Worm (Caenorhabditis elegans): ENCODE data around the gene F22B7.3.

F22B7.3 gene

DNA sequence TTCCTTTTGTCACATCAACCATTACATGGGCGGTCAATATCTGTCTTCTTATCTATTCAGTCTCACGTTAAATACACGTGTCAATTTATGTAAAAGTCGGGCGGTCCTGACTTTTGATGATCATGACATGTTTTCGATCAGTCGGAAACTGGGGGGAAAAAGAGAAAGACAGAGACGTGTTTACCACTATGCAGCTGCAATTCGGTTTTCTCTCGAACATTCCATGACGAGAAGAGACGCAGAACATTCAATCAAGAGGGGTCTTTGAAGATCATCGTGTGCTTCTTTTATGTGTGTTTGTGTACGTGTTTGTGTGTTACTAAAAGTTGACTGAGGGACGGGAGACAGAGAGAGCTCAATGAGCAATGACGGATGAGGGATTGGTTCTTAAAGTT lies 9.7 kb downstream of the F22B7.3 start:
- TF ChIP-seq Y53F4B.3 (GFP tag; IDR thresholded peaks at IDR 0.05) (no peak), Y53G8AR.9 (GFP tag; conservative IDR thresholded peaks at IDR 0.05) (0 out of 2 replicates have a peak, but pooled peaks have one; percentile 48), let-526 (GFP tag; IDR thresholded peaks at IDR 0.05) (peak; percentile 53; the same call in 1 of the 2 replicates), ekl-4 (GFP tag; IDR thresholded peaks at IDR 0.05) (0 out of 2 replicates have a peak, but pooled peaks have one; percentile 18), nfya-2 (GFP tag; IDR thresholded peaks at IDR 0.05) (no peak), akir-1 (GFP tag; optimal IDR thresholded peaks at IDR 0.05) (no peak), ztf-22 (GFP tag; optimal IDR thresholded peaks at IDR 0.05) (peak; percentile 64), hlh-26 (GFP tag; conservative IDR thresholded peaks at IDR 0.05) (no peak), F22D6.2 (tag; optimal IDR thresholded peaks at IDR 0.05) (peak; percentile 80), nfyb-1 (GFP tag; IDR thresholded peaks at IDR 0.05) (peak; percentile 72; the same call in 1 of the 2 replicates), lsl-1 (GFP tag; optimal IDR thresholded peaks at IDR 0.05) (no peak), C17E4.6 (GFP tag; IDR thresholded peaks at IDR 0.05) (no peak), rpc-1 (optimal IDR thresholded peaks at IDR 0.05) (no peak), rpc-1 (tag; optimal IDR thresholded peaks at IDR 0.05) (no peak), hmg-1.2 (GFP tag; IDR thresholded peaks at IDR 0.05) (peak; percentile 58), lin-54 (GFP tag; optimal IDR thresholded peaks at IDR 0.05) (peak; percentile 24), unc-62 (GFP tag; optimal IDR thresholded peaks at IDR 0.05) (peak; percentile 35), B0035.1 (tag; optimal IDR thresholded peaks at IDR 0.05) (no peak), K12H6.12 (tag; optimal IDR thresholded peaks at IDR 0.05) (peak; percentile 96), zim-3 (tag; optimal IDR thresholded peaks at IDR 0.05) (no peak), gei-17 (GFP tag; optimal IDR thresholded peaks at IDR 0.05) (peak; percentile 60), attf-5 (GFP tag; optimal IDR thresholded peaks at IDR 0.05) (peak; percentile 72), egl-44 (GFP tag; IDR thresholded peaks at IDR 0.05) (no peak), lin-35 (GFP tag; optimal IDR thresholded peaks at IDR 0.05) (no peak), aptf-3 (GFP tag; IDR thresholded peaks at IDR 0.05) (no peak), dox-1 (GFP tag; IDR thresholded peaks at IDR 0.05) (peak; percentile 52; the same call in 1 of the 2 replicates), nhr-80 (tag; optimal IDR thresholded peaks at IDR 0.05) (peak; percentile 81), mes-4 (tag; optimal IDR thresholded peaks at IDR 0.05) (no peak), bed-1 (GFP tag; IDR thresholded peaks at IDR 0.05) (0 out of 2 replicates have a peak, but pooled peaks have one; percentile 79), tlf-1 (GFP tag; optimal IDR thresholded peaks at IDR 0.05) (peak; percentile 86), F10E7.11 (tag; optimal IDR thresholded peaks at IDR 0.05) (no peak), lag-1 (GFP tag; IDR thresholded peaks at IDR 0.05) (no peak), xnd-1 (tag; optimal IDR thresholded peaks at IDR 0.05) (no peak), repo-1 (tag; optimal IDR thresholded peaks at IDR 0.05) (peak; percentile 51), lin-40 (tag; optimal IDR thresholded peaks at IDR 0.05) (peak; percentile 91), tbp1 (GFP tag; optimal IDR thresholded peaks at IDR 0.05) (peak; percentile 68), pbrm-1 (GFP tag; IDR thresholded peaks at IDR 0.05) (peak; percentile 47; the same call in 1 of the 2 replicates), chd-7 (tag; optimal IDR thresholded peaks at IDR 0.05) (peak; percentile 88), snpc-1.3 (tag; optimal IDR thresholded peaks at IDR 0.05; ENCODE audit: insufficient read depth) (no peak), ztf-26 (tag; optimal IDR thresholded peaks at IDR 0.05) (peak; percentile 93), ztf-18 (tag; optimal IDR thresholded peaks at IDR 0.05) (peak; percentile 25), cebp-1 (GFP tag; IDR thresholded peaks at IDR 0.05) (no peak), cebp-1 (tag; optimal IDR thresholded peaks at IDR 0.05) (peak; percentile 81), atf-7 (tag; optimal IDR thresholded peaks at IDR 0.05) (peak; percentile 77), F23B12.7 (tag; optimal IDR thresholded peaks at IDR 0.05; ENCODE audit: insufficient read depth) (no peak), rec-8 (tag; optimal IDR thresholded peaks at IDR 0.05) (no peak), hsf-1 (GFP tag; IDR thresholded peaks at IDR 0.05) (peak; percentile 91), nhr-179 (tag; optimal IDR thresholded peaks at IDR 0.05) (no peak), ZK185.1 (tag; optimal IDR thresholded peaks at IDR 0.05; ENCODE audit: poor library complexity, severe bottlenecking) (peak; percentile 39)

Data from whole organism, young adult.